Worm (Caenorhabditis elegans) whole organism, L3 larva: Measurements from ENCODE around the gene mthf-1.

Experiments used
- ama-1 ChIP-seq: fragments of 150-350 bp; optimal IDR thresholded peaks from 2 replicates; lab custom pipeline; 2018
- ceh-9 ChIP-seq: sonication (generic microtip); optimal IDR thresholded peaks from 2 replicates; lab custom pipeline; 2018; ENCODE audit warnings: missing biosample characterization, missing genetic modification characterization
- lin-15B ChIP-seq: fragments of 150-350 bp; optimal IDR thresholded peaks from 2 replicates; lab custom pipeline; 2014; ENCODE audit warnings: missing biosample characterization, missing genetic modification characterization
- nhr-25 ChIP-seq: sonication (generic microtip); optimal IDR thresholded peaks from 2 replicates; lab custom pipeline; 2017; ENCODE audit warnings: missing biosample characterization, missing genetic modification characterization
- unc-39 ChIP-seq: sonication (generic microtip); optimal IDR thresholded peaks from 4 replicates; lab custom pipeline; 2017; ENCODE audit warnings: missing biosample characterization, missing genetic modification characterization
- zag-1 ChIP-seq: fragments of 150-350 bp; optimal IDR thresholded peaks from 2 replicates; lab custom pipeline; 2014; ENCODE audit warnings: missing biosample characterization, missing genetic modification characterization

DNA sequence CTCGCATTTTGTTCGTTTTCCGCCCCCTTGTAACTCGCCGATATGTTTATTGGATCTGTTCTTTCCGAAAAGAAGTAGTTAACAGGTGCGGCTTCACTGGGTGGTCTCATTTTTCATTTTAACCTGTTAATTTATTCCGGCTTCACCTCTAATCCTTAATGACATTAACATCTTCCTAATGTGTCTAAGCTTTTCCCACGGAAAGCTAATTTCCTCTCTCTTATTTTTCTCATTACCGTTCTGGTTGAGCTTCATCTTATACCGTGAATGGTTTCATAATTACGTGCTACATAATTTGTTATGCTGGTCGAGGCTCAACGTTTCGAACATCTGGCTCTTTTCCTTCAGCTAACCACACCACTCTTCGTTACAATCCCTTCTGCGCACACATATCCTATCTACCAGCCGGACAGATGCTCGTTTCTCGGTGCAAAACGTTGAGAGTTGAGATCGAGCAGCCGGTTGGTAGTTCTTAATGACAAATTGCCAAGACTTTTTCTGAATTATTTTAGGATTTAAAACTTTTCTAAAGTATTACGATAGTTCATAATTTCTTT, 31.8 kb upstream of the mthf-1 start:
- TF ChIP-seq lin-15B (tag; lab: Kevin White, UChicago) (no peak), ama-1 (lab: Kevin White, UChicago) (no peak), ceh-9 (tag; lab: Kevin White, UChicago) (no peak), unc-39 (tag; lab: Kevin White, UChicago) (no peak), nhr-25 (tag; lab: Kevin White, UChicago) (no peak), zag-1 (tag; lab: Kevin White, UChicago) (no peak)
